Worm (Caenorhabditis elegans) whole organism, midembryonic: Measurements from ENCODE around the gene F47B8.1.
"Not testable (repeated sequence)": the region's sequence is repeated elsewhere in the genome, so short reads cannot be mapped to it uniquely, and the experiment has no call there.

Experiments
- T22C8.4 ChIP-seq: fragments of 200-800 bp; sonication (Bioruptor generic); IDR thresholded peaks from 2 replicates; pipeline ENCODE4 v1.3.6; 2022; ENCODE audit warnings: missing genetic modification characterization, missing compliant biosample characterization
- cog-1 ChIP-seq: sonication (generic microtip); optimal IDR thresholded peaks from 2 replicates; lab custom pipeline; 2016; ENCODE audit warnings: missing genetic modification characterization, missing compliant biosample characterization
- flt-1 ChIP-seq: fragments of 200-800 bp; sonication (Bioruptor generic); IDR thresholded peaks from 2 replicates; pipeline ENCODE4 v1.3.6; 2022; ENCODE audit warnings: missing genetic modification characterization, missing compliant biosample characterization
- klf-2 ChIP-seq: fragments of 200-800 bp; sonication (Bioruptor generic); conservative IDR thresholded peaks from 2 replicates; pipeline ENCODE4 v1.3.6; 2022; ENCODE audit warnings: missing genetic modification reagents, missing genetic modification characterization, missing compliant biosample characterization
- med-1 ChIP-seq: sonication (generic microtip); optimal IDR thresholded peaks from 2 replicates; lab custom pipeline; 2017; ENCODE audit warnings: missing genetic modification characterization, mild to moderate bottlenecking, missing compliant biosample characterization, antibody characterized with exemption, missing genetic modification reagents; ENCODE audit not compliant: insufficient read depth
- ref-1 ChIP-seq: fragments of 200-800 bp; sonication (Bioruptor generic); conservative IDR thresholded peaks from 2 replicates; pipeline ENCODE4 v1.3.6; 2022; ENCODE audit warnings: missing genetic modification reagents, missing genetic modification characterization, missing compliant biosample characterization
- tab-1 ChIP-seq: fragments of 200-800 bp; sonication (Bioruptor generic); IDR thresholded peaks from 2 replicates; pipeline ENCODE4 v1.3.6; 2022; ENCODE audit warnings: missing genetic modification characterization, missing compliant biosample characterization
- ztf-23 ChIP-seq: fragments of 200-800 bp; sonication (Bioruptor generic); IDR thresholded peaks from 2 replicates; pipeline ENCODE4 v1.3.6; 2022; ENCODE audit warnings: missing genetic modification reagents, missing genetic modification characterization, missing compliant biosample characterization
- ztf-29 ChIP-seq: fragments of 200-800 bp; sonication (Bioruptor generic); IDR thresholded peaks from 2 replicates; pipeline ENCODE4 v1.3.6; 2022; ENCODE audit warnings: missing genetic modification reagents, missing genetic modification characterization, missing compliant biosample characterization

F47B8.1 gene

ce11 chrV:14282222-14282709, 31.9 kb downstream of the F47B8.1 start, which contains the start of the genes srt-74 and F40G12.9:
TSS of gene srt-74 (minus strand) at chrV:14282322.
TSS of gene F40G12.9 (plus strand) at chrV:14282659.
- TF ChIP-seq klf-2 (GFP tag; lab: Robert Waterston, UW) (no peak), ref-1 (GFP tag; lab: Robert Waterston, UW) (no peak), ztf-29 (GFP tag; lab: Robert Waterston, UW) (no peak), cog-1 (tag; lab: Kevin White, UChicago) (no peak), T22C8.4 (GFP tag; lab: Robert Waterston, UW) (no peak), flt-1 (GFP tag; lab: Robert Waterston, UW) (no peak), ztf-23 (GFP tag; lab: Robert Waterston, UW) (no peak), med-1 (GFP tag; lab: Kevin White, UChicago) (no peak), tab-1 (GFP tag; lab: Robert Waterston, UW) (no peak)

DNA sequence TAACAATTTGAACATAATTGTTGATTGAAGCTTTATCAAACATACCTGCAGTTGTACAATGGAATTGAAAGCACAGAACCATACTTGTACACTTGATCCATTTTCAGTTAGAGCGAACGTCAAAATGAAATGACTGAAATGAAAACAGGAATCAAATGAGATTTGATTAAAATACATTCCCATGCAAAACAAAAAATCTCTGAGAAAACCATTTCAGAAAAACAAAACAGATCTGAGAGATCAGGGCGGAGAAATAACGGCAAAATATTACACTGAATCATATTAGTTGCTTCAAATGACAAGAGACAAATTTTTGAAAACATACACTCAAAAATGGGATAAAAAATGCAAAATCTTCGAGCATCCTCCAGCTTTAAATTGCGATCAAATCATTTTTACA, 34.4 kb downstream of the F47B8.1 start, which contains the start of gene srt-33:
Gene srt-33 (minus strand): TSS at position 101 of the 400 bp plus-strand sequence.
- TF ChIP-seq flt-1 (GFP tag; lab: Robert Waterston, UW): no peak
- TF ChIP-seq klf-2 (GFP tag; lab: Robert Waterston, UW): no peak
- TF ChIP-seq ztf-23 (GFP tag; lab: Robert Waterston, UW): no peak
- TF ChIP-seq med-1 (GFP tag; lab: Kevin White, UChicago): no peak
- no peak for TF ChIP-seq tab-1 (GFP tag; lab: Robert Waterston, UW)
- no peak for TF ChIP-seq T22C8.4 (GFP tag; lab: Robert Waterston, UW)
- no peak for TF ChIP-seq ztf-29 (GFP tag; lab: Robert Waterston, UW)
- no peak for TF ChIP-seq cog-1 (tag; lab: Kevin White, UChicago)
- TF ChIP-seq ref-1 (GFP tag; lab: Robert Waterston, UW): no peak

- TF ChIP-seq med-1 (GFP tag; lab: Kevin White, UChicago); T22C8.4 (GFP tag; lab: Robert Waterston, UW); klf-2 (GFP tag; lab: Robert Waterston, UW): not testable (repeated sequence)
These were observed 39.9 kb downstream of the F47B8.1 start, which contains the start of gene F40G12.7 for ce11 chrV:14274268-14274667. TSS of gene F40G12.7 (plus strand) at chrV:14274568.

- TF ChIP-seq med-1 (GFP tag; lab: Kevin White, UChicago) (no peak), ref-1 (GFP tag; lab: Robert Waterston, UW) (no peak), cog-1 (tag; lab: Kevin White, UChicago) (no peak), ztf-23 (GFP tag; lab: Robert Waterston, UW) (no peak), ztf-29 (GFP tag; lab: Robert Waterston, UW) (no peak), T22C8.4 (GFP tag; lab: Robert Waterston, UW) (no peak), tab-1 (GFP tag; lab: Robert Waterston, UW) (no peak)
These were observed 41.1 kb downstream of the F47B8.1 start, which contains the start of gene F40G12.6 for ce11 chrV:14273019-14273418. TSS of gene F40G12.6 (minus strand) at chrV:14273119.

- TF ChIP-seq med-1 (GFP tag; lab: Kevin White, UChicago): no peak
- TF ChIP-seq T22C8.4 (GFP tag; lab: Robert Waterston, UW): no peak
- TF ChIP-seq cog-1 (tag; lab: Kevin White, UChicago): no peak
- no peak for TF ChIP-seq flt-1 (GFP tag; lab: Robert Waterston, UW)
- TF ChIP-seq klf-2 (GFP tag; lab: Robert Waterston, UW): no peak
- no peak for TF ChIP-seq ztf-23 (GFP tag; lab: Robert Waterston, UW)
- no peak for TF ChIP-seq ref-1 (GFP tag; lab: Robert Waterston, UW)
- TF ChIP-seq ztf-29 (GFP tag; lab: Robert Waterston, UW): no peak
- TF ChIP-seq tab-1 (GFP tag; lab: Robert Waterston, UW): no peak
These were observed 43.4 kb downstream of the F47B8.1 start, which contains the start of gene F40G12.5 for ce11 chrV:14270729-14271128. TSS of gene F40G12.5 (minus strand) at chrV:14270829.

DNA sequence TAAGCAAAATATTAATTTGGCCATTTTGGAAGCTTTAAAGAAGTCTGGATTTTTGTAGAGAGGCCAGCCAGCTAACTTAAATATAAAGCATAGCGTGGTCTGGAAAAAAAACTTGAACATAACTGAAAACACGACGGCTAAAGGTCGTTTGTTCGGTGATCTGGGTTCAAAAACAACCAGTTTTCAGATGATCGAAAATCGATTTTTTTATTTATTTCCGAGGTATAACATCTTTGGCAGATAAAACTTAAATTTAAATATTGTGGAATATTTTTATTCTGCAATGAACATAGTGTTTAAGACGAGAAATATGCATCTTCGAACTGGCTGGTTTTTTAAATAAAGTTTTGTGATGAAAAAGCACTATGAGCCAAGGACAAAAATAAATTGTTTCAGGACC, 45.5 kb downstream of the F47B8.1 start, which contains the start of gene F40G12.4:
Gene F40G12.4 (minus strand): TSS at position 101 of the 400 bp plus-strand sequence.
- no peak for TF ChIP-seq klf-2 (GFP tag; lab: Robert Waterston, UW)
- TF ChIP-seq ref-1 (GFP tag; lab: Robert Waterston, UW): no peak
- TF ChIP-seq flt-1 (GFP tag; lab: Robert Waterston, UW): no peak
- no peak for TF ChIP-seq T22C8.4 (GFP tag; lab: Robert Waterston, UW)
- no peak for TF ChIP-seq tab-1 (GFP tag; lab: Robert Waterston, UW)
- TF ChIP-seq cog-1 (tag; lab: Kevin White, UChicago): no peak
- no peak for TF ChIP-seq med-1 (GFP tag; lab: Kevin White, UChicago)
- TF ChIP-seq ztf-29 (GFP tag; lab: Robert Waterston, UW): no peak
- no peak for TF ChIP-seq ztf-23 (GFP tag; lab: Robert Waterston, UW)

- TF ChIP-seq klf-2 (GFP tag; lab: Robert Waterston, UW) (no peak), tab-1 (GFP tag; lab: Robert Waterston, UW) (no peak), ztf-29 (GFP tag; lab: Robert Waterston, UW) (no peak), med-1 (GFP tag; lab: Kevin White, UChicago) (no peak)
These were observed 46.7 kb downstream of the F47B8.1 start for ce11 chrV:14267326-14267942.
